Worm (Caenorhabditis elegans) whole organism, midembryonic: ENCODE data around the gene talp-3.

Experiments
- T22C8.4 ChIP-seq: fragments of 200-800 bp; sonication (Bioruptor generic); IDR thresholded peaks from 2 replicates; pipeline ENCODE4 v1.3.6; 2022; ENCODE audit warnings: missing genetic modification characterization, missing compliant biosample characterization
- cog-1 ChIP-seq: sonication (generic microtip); optimal IDR thresholded peaks from 2 replicates; lab custom pipeline; 2016; ENCODE audit warnings: missing genetic modification characterization, missing compliant biosample characterization
- flt-1 ChIP-seq: fragments of 200-800 bp; sonication (Bioruptor generic); IDR thresholded peaks from 2 replicates; pipeline ENCODE4 v1.3.6; 2022; ENCODE audit warnings: missing genetic modification characterization, missing compliant biosample characterization
- klf-2 ChIP-seq: fragments of 200-800 bp; sonication (Bioruptor generic); conservative IDR thresholded peaks from 2 replicates; pipeline ENCODE4 v1.3.6; 2022; ENCODE audit warnings: missing genetic modification reagents, missing genetic modification characterization, missing compliant biosample characterization
- med-1 ChIP-seq: sonication (generic microtip); optimal IDR thresholded peaks from 2 replicates; lab custom pipeline; 2017; ENCODE audit warnings: missing genetic modification characterization, mild to moderate bottlenecking, missing compliant biosample characterization, antibody characterized with exemption, missing genetic modification reagents; ENCODE audit not compliant: insufficient read depth
- ref-1 ChIP-seq: fragments of 200-800 bp; sonication (Bioruptor generic); conservative IDR thresholded peaks from 2 replicates; pipeline ENCODE4 v1.3.6; 2022; ENCODE audit warnings: missing genetic modification reagents, missing genetic modification characterization, missing compliant biosample characterization
- tab-1 ChIP-seq: fragments of 200-800 bp; sonication (Bioruptor generic); IDR thresholded peaks from 2 replicates; pipeline ENCODE4 v1.3.6; 2022; ENCODE audit warnings: missing genetic modification characterization, missing compliant biosample characterization
- ztf-23 ChIP-seq: fragments of 200-800 bp; sonication (Bioruptor generic); IDR thresholded peaks from 2 replicates; pipeline ENCODE4 v1.3.6; 2022; ENCODE audit warnings: missing genetic modification reagents, missing genetic modification characterization, missing compliant biosample characterization
- ztf-29 ChIP-seq: fragments of 200-800 bp; sonication (Bioruptor generic); IDR thresholded peaks from 2 replicates; pipeline ENCODE4 v1.3.6; 2022; ENCODE audit warnings: missing genetic modification reagents, missing genetic modification characterization, missing compliant biosample characterization

- TF ChIP-seq ref-1 (no peak), klf-2 (GFP tag; lab: Robert Waterston, UW) (no peak), med-1 (GFP tag; lab: Kevin White, UChicago) (no peak), ztf-23 (GFP tag; lab: Robert Waterston, UW) (no peak), flt-1 (GFP tag; lab: Robert Waterston, UW) (no peak), cog-1 (tag; lab: Kevin White, UChicago) (no peak), ztf-29 (GFP tag; lab: Robert Waterston, UW) (no peak), T22C8.4 (GFP tag; lab: Robert Waterston, UW) (no peak), tab-1 (GFP tag; lab: Robert Waterston, UW) (no peak)
Measured at ce11 chrIV:14632799-14633198, 20.4 kb downstream of the talp-3 start, which contains the start of gene irld-4.
